Fruit fly (Drosophila melanogaster) whole organism, embryonic: ENCODE results near the gene LPCAT.

Experiments
- Aef1 ChIP-seq: fragments of 200-800 bp; sonication (Bioruptor generic); IDR thresholded peaks from 3 replicates; pipeline ENCODE4 v1.3.6; 2022; ENCODE audit warnings: missing biosample characterization, missing genetic modification characterization
- CG10431 ChIP-seq: fragments of 200-800 bp; sonication (Bioruptor generic); optimal IDR thresholded peaks from 3 replicates; lab custom pipeline; 2018; ENCODE audit warnings: missing biosample characterization, mild to moderate bottlenecking, missing genetic modification characterization
- CG10959 ChIP-seq: fragments of 200-800 bp; sonication (Bioruptor generic); IDR thresholded peaks from 2 replicates; pipeline ENCODE4 v1.3.6; 2022; ENCODE audit warnings: missing biosample characterization, missing genetic modification characterization
- CG11695 ChIP-seq: fragments of 200-800 bp; sonication (Bioruptor generic); IDR thresholded peaks from 3 replicates; pipeline ENCODE4 v1.3.6; 2022; ENCODE audit warnings: missing biosample characterization, missing genetic modification characterization
- CG14965 ChIP-seq: fragments of 200-800 bp; sonication (Bioruptor generic); optimal IDR thresholded peaks from 2 replicates; lab custom pipeline; 2016; ENCODE audit warnings: missing biosample characterization, missing genetic modification characterization, borderline replicate concordance
- CG16863 ChIP-seq: fragments of 200-800 bp; sonication (Bioruptor generic); optimal IDR thresholded peaks from 3 replicates; lab custom pipeline; 2016; ENCODE audit warnings: missing biosample characterization, missing genetic modification characterization
- CG17829 ChIP-seq: fragments of 200-800 bp; optimal IDR thresholded peaks from 2 replicates; lab custom pipeline; 2019; ENCODE audit warnings: missing biosample characterization, mild to moderate bottlenecking, missing genetic modification characterization, moderate library complexity
- CG1832 ChIP-seq: fragments of 200-800 bp; sonication (Bioruptor generic); optimal IDR thresholded peaks from 2 replicates; lab custom pipeline; 2017; ENCODE audit warnings: missing biosample characterization, mild to moderate bottlenecking, missing genetic modification characterization, inconsistent platforms
- CG2889 ChIP-seq: fragments of 200-800 bp; sonication (Bioruptor generic); IDR thresholded peaks from 3 replicates; pipeline ENCODE4 v1.3.6; 2022; ENCODE audit warnings: missing biosample characterization, missing genetic modification characterization
- CG31224 ChIP-seq: fragments of 200-800 bp; sonication (Bioruptor generic); IDR thresholded peaks from 2 replicates; pipeline ENCODE4 v1.3.6; 2022; ENCODE audit warnings: missing biosample characterization, missing genetic modification characterization
- CG3281 ChIP-seq: fragments of 200-800 bp; sonication (Bioruptor generic); optimal IDR thresholded peaks from 3 replicates; lab custom pipeline; 2017; ENCODE audit warnings: missing biosample characterization, mild to moderate bottlenecking, missing genetic modification characterization
- CG3995 ChIP-seq: fragments of 200-800 bp; sonication (Bioruptor generic); optimal IDR thresholded peaks from 3 replicates; lab custom pipeline; 2016; ENCODE audit warnings: missing biosample characterization, missing genetic modification characterization
- CG4707 ChIP-seq: fragments of 200-800 bp; sonication (Bioruptor generic); optimal IDR thresholded peaks from 2 replicates; lab custom pipeline; 2018; ENCODE audit warnings: missing biosample characterization, mild to moderate bottlenecking, missing genetic modification characterization, moderate library complexity
- CG5245 ChIP-seq: fragments of 200-800 bp; sonication (Bioruptor generic); optimal IDR thresholded peaks from 3 replicates; lab custom pipeline; 2016; ENCODE audit warnings: missing biosample characterization, missing genetic modification characterization
- CG9215 ChIP-seq: fragments of 200-800 bp; sonication (Bioruptor generic); IDR thresholded peaks from 2 replicates; pipeline ENCODE4 v1.3.6; 2022; ENCODE audit warnings: missing biosample characterization, missing genetic modification characterization
- CTCF ChIP-seq: fragments of 200-800 bp; sonication (Bioruptor generic); optimal IDR thresholded peaks from 2 replicates; lab custom pipeline; 2017; ENCODE audit warnings: missing biosample characterization, mild to moderate bottlenecking, missing genetic modification characterization, moderate library complexity
- Dp ChIP-seq: fragments of 200-800 bp; sonication (Bioruptor generic); optimal IDR thresholded peaks from 2 replicates; lab custom pipeline; 2018; ENCODE audit warnings: missing biosample characterization, mild to moderate bottlenecking, missing genetic modification characterization, moderate library complexity
- H15 ChIP-seq: fragments of 200-800 bp; sonication (Bioruptor generic); IDR thresholded peaks from 3 replicates; pipeline ENCODE4 v1.3.6; 2022; ENCODE audit warnings: missing biosample characterization, missing genetic modification characterization
- Hmr ChIP-seq: fragments of 200-800 bp; sonication (Bioruptor generic); optimal IDR thresholded peaks from 3 replicates; lab custom pipeline; 2017; ENCODE audit warnings: mild to moderate bottlenecking, missing biosample characterization, missing genetic modification reagents, missing genetic modification characterization
- MESR4 ChIP-seq: fragments of 200-800 bp; sonication (Bioruptor generic); optimal IDR thresholded peaks from 2 replicates; lab custom pipeline; 2018; ENCODE audit warnings: missing biosample characterization, mild to moderate bottlenecking, missing genetic modification characterization, moderate library complexity
- MTF-1 ChIP-seq: fragments of 200-800 bp; sonication (Bioruptor generic); optimal IDR thresholded peaks from 2 replicates; lab custom pipeline; 2018; ENCODE audit warnings: missing biosample characterization, mild to moderate bottlenecking, missing genetic modification characterization, borderline replicate concordance
- Mad ChIP-seq: fragments of 200-800 bp; sonication (Bioruptor generic); optimal IDR thresholded peaks from 2 replicates; lab custom pipeline; 2016; ENCODE audit warnings: missing biosample characterization, missing genetic modification characterization
- Max ChIP-seq: fragments of 200-800 bp; sonication (Bioruptor generic); optimal IDR thresholded peaks from 2 replicates; lab custom pipeline; 2016; ENCODE audit warnings: missing biosample characterization, mild to moderate bottlenecking, missing genetic modification characterization
- Meics ChIP-seq: fragments of 200-800 bp; sonication (Bioruptor generic); optimal IDR thresholded peaks from 2 replicates; lab custom pipeline; 2017; ENCODE audit warnings: missing biosample characterization, mild to moderate bottlenecking, missing genetic modification characterization
- Nf-YC ChIP-seq: fragments of 200-800 bp; optimal IDR thresholded peaks from 3 replicates; lab custom pipeline; 2019; ENCODE audit warnings: missing biosample characterization, mild to moderate bottlenecking, missing genetic modification characterization, moderate library complexity
- Rx ChIP-seq: fragments of 200-800 bp; sonication (Bioruptor generic); IDR thresholded peaks from 2 replicates; pipeline ENCODE4 v1.3.6; 2022; ENCODE audit warnings: missing biosample characterization, missing genetic modification characterization
- Sry-δ ChIP-seq: fragments of 200-800 bp; sonication (Bioruptor generic); optimal IDR thresholded peaks from 2 replicates; lab custom pipeline; 2016; ENCODE audit warnings: missing biosample characterization, missing genetic modification characterization
- bigmax ChIP-seq: fragments of 200-800 bp; sonication (Bioruptor generic); optimal IDR thresholded peaks from 2 replicates; lab custom pipeline; 2018; ENCODE audit warnings: missing biosample characterization, mild to moderate bottlenecking, missing genetic modification characterization
- chinmo ChIP-seq: fragments of 200-800 bp; sonication (Bioruptor generic); IDR thresholded peaks from 4 replicates; pipeline ENCODE4 v1.3.6; 2022; ENCODE audit warnings: missing biosample characterization, missing genetic modification characterization; ENCODE audit not compliant: partially characterized antibody
- crc ChIP-seq: fragments of 200-800 bp; sonication (Bioruptor generic); optimal IDR thresholded peaks from 2 replicates; lab custom pipeline; 2016; ENCODE audit warnings: missing biosample characterization, missing genetic modification characterization
- cwo ChIP-seq: fragments of 200-800 bp; sonication (Bioruptor generic); optimal IDR thresholded peaks from 3 replicates; lab custom pipeline; 2017; ENCODE audit warnings: missing biosample characterization, missing genetic modification characterization, mild to moderate bottlenecking, moderate library complexity, missing genetic modification reagents
- danr ChIP-seq: fragments of 200-800 bp; sonication (Bioruptor generic); IDR thresholded peaks from 2 replicates; pipeline ENCODE4 v1.3.6; 2022; ENCODE audit warnings: missing biosample characterization, missing genetic modification characterization
- dimm ChIP-seq: fragments of 200-800 bp; sonication (Bioruptor generic); IDR thresholded peaks from 2 replicates; pipeline ENCODE4 v1.3.6; 2022; ENCODE audit warnings: missing biosample characterization, missing genetic modification characterization
- dm ChIP-seq: fragments of 200-800 bp; sonication (Bioruptor generic); optimal IDR thresholded peaks from 3 replicates; lab custom pipeline; 2016; ENCODE audit warnings: missing biosample characterization, missing genetic modification characterization
- dmrt11E ChIP-seq: fragments of 200-800 bp; sonication (Bioruptor generic); optimal IDR thresholded peaks from 3 replicates; lab custom pipeline; 2018; ENCODE audit warnings: missing biosample characterization, mild to moderate bottlenecking, missing genetic modification characterization, moderate library complexity
- dmrt99B ChIP-seq: fragments of 200-800 bp; sonication (Bioruptor generic); optimal IDR thresholded peaks from 2 replicates; lab custom pipeline; 2018; ENCODE audit warnings: missing biosample characterization, mild to moderate bottlenecking, missing genetic modification characterization, moderate library complexity
- esg ChIP-seq: fragments of 200-800 bp; sonication (Bioruptor generic); conservative IDR thresholded peaks from 2 replicates; pipeline ENCODE4 v1.3.6; 2022; ENCODE audit warnings: missing biosample characterization, missing genetic modification characterization
- fd96Cb ChIP-seq: fragments of 200-800 bp; sonication (Bioruptor generic); optimal IDR thresholded peaks from 2 replicates; lab custom pipeline; 2018; ENCODE audit warnings: missing biosample characterization, mild to moderate bottlenecking, missing genetic modification characterization, moderate library complexity
- h ChIP-seq: fragments of >200 bp; optimal IDR thresholded peaks from 2 replicates; lab custom pipeline; 2017
- hb ChIP-seq: fragments of 200-800 bp; sonication (Bioruptor generic); IDR thresholded peaks from 3 replicates; pipeline ENCODE4 v1.3.6; 2022; ENCODE audit warnings: missing biosample characterization, missing genetic modification characterization; ENCODE audit not compliant: partially characterized antibody
- klu ChIP-seq: fragments of 200-800 bp; sonication (Bioruptor generic); IDR thresholded peaks from 2 replicates; pipeline ENCODE4 v1.3.6; 2022; ENCODE audit warnings: missing biosample characterization, missing genetic modification characterization
- lbe ChIP-seq: fragments of 200-800 bp; sonication (Bioruptor generic); optimal IDR thresholded peaks from 2 replicates; lab custom pipeline; 2016; ENCODE audit warnings: missing biosample characterization, mild to moderate bottlenecking, missing genetic modification characterization
- lov ChIP-seq, 2 experiments: fragments of 200-800 bp in 1 of 2; fragments of >200 bp in 1 of 2; sonication (Bioruptor generic) in 1 of 2; IDR thresholded peaks in 1 of 2; optimal IDR thresholded peaks in 1 of 2; 2 replicates in 1 of 2; 3 replicates in 1 of 2; pipeline versions ENCODE4 v1.3.6 to Lab custom; 2017 to 2022; ENCODE audit warnings: missing biosample characterization in 1 of 2, missing genetic modification characterization in 1 of 2
- mirr ChIP-seq: fragments of 200-800 bp; sonication (Bioruptor generic); optimal IDR thresholded peaks from 3 replicates; lab custom pipeline; 2018; ENCODE audit warnings: missing biosample characterization, mild to moderate bottlenecking, missing genetic modification characterization
- nau ChIP-seq: fragments of 200-800 bp; sonication (Bioruptor generic); optimal IDR thresholded peaks from 3 replicates; lab custom pipeline; 2017; ENCODE audit warnings: missing biosample characterization, mild to moderate bottlenecking, missing genetic modification characterization, missing genetic modification reagents
- nerfin-2 ChIP-seq: fragments of 200-800 bp; sonication (Bioruptor generic); IDR thresholded peaks from 2 replicates; pipeline ENCODE4 v1.3.6; 2022; ENCODE audit warnings: missing biosample characterization, missing genetic modification characterization; ENCODE audit not compliant: partially characterized antibody
- odd ChIP-seq: fragments of 200-800 bp; sonication (Bioruptor generic); optimal IDR thresholded peaks from 2 replicates; lab custom pipeline; 2017; ENCODE audit warnings: missing biosample characterization, mild to moderate bottlenecking, missing genetic modification characterization
- sd ChIP-seq: fragments of 200-800 bp; sonication (Bioruptor generic); optimal IDR thresholded peaks from 3 replicates; lab custom pipeline; 2018; ENCODE audit warnings: missing biosample characterization, mild to moderate bottlenecking, missing genetic modification characterization, moderate library complexity
- sens ChIP-seq: fragments of 200-800 bp; sonication (Bioruptor generic); peaks from one replicate; lab custom pipeline; 2016; ENCODE audit warnings: missing biosample characterization, missing genetic modification characterization
- sna ChIP-seq: fragments of 200-800 bp; sonication (Bioruptor generic); IDR thresholded peaks from 2 replicates; pipeline ENCODE4 v1.3.6; 2022; ENCODE audit warnings: missing biosample characterization, missing genetic modification characterization; ENCODE audit not compliant: partially characterized antibody
- so ChIP-seq: fragments of 200-800 bp; sonication (Bioruptor generic); IDR thresholded peaks from 3 replicates; pipeline ENCODE4 v1.3.6; 2022; ENCODE audit warnings: missing biosample characterization, missing genetic modification characterization
- toy ChIP-seq: fragments of 200-800 bp; sonication (Bioruptor generic); IDR thresholded peaks from 2 replicates; pipeline ENCODE4 v1.3.6; 2022; ENCODE audit warnings: missing biosample characterization, missing genetic modification characterization

Gene LPCAT

dm6 chrX:9589928-9590327 is 10.1 kb upstream of the LPCAT start (continued):
- TF ChIP-seq mirr (GFP tag; lab: Kevin White, UChicago) (no peak), lbe (GFP tag; lab: Kevin White, UChicago) (peak; percentile 31), Sry-δ (GFP tag; lab: Kevin White, UChicago) (no peak), Max (no peak), Mad (GFP tag; lab: Kevin White, UChicago) (no peak), CG31224 (GFP tag; lab: Robert Waterston, UW) (no peak), CG16863 (no peak), nerfin-2 (GFP tag; lab: Robert Waterston, UW) (no peak), klu (GFP tag; lab: Robert Waterston, UW) (no peak), danr (GFP tag; lab: Robert Waterston, UW) (no peak), nau (GFP tag; lab: Kevin White, UChicago) (peak; percentile 4), Rx (no peak), CG10431 (GFP tag; lab: Kevin White, UChicago) (no peak), CG4707 (peak; percentile 5), CG10959 (GFP tag; lab: Robert Waterston, UW) (no peak), CG2889 (GFP tag; lab: Robert Waterston, UW) (no peak), CG3281 (peak; percentile 56), CG9215 (GFP tag; lab: Robert Waterston, UW) (no peak; the same call in 1 of the 2 replicates), h (lab: Kevin White, UChicago) (no peak), bigmax (GFP tag; lab: Kevin White, UChicago) (no peak), CG5245 (GFP tag; lab: Kevin White, UChicago) (no peak), Hmr (GFP tag; lab: Kevin White, UChicago) (peak; percentile 30), CTCF (GFP tag; lab: Kevin White, UChicago) (no peak), dm (GFP tag; lab: Kevin White, UChicago) (no peak), CG3995 (GFP tag; lab: Kevin White, UChicago) (no peak), sd (no peak), toy (GFP tag; lab: Robert Waterston, UW) (no peak), sens (GFP tag; lab: Kevin White, UChicago) (peak; percentile 43), hb (no peak), H15 (GFP tag; lab: Robert Waterston, UW) (0 out of 3 replicates have a peak, but pooled peaks have one; percentile 43), Dp (GFP tag; lab: Kevin White, UChicago) (no peak), Aef1 (GFP tag; lab: Robert Waterston, UW) (no peak), dmrt11E (no peak), odd (peak; percentile 36), Meics (GFP tag; lab: Kevin White, UChicago) (peak; percentile 53), Nf-YC (tag; lab: Kevin White, UChicago) (peak; percentile 39), dmrt99B (tag; lab: Kevin White, UChicago) (peak; percentile 72), so (GFP tag; lab: Robert Waterston, UW) (no peak), fd96Cb (tag; lab: Kevin White, UChicago) (peak; percentile 47), chinmo (GFP tag; lab: Robert Waterston, UW) (no peak), CG14965 (GFP tag; lab: Kevin White, UChicago) (no peak), crc (GFP tag; lab: Kevin White, UChicago) (no peak), lov (optimal IDR thresholded peaks at IDR 0.05; lab: Kevin White, UChicago) (no peak), lov (GFP tag; IDR thresholded peaks at IDR 0.05; lab: Robert Waterston, UW) (no peak), sna (GFP tag; lab: Robert Waterston, UW) (no peak), esg (GFP tag; lab: Robert Waterston, UW) (peak; percentile 29; the same call in 1 of the 2 replicates), CG11695 (peak; percentile 54; the same call in 2 of the 3 replicates), cwo (GFP tag; lab: Kevin White, UChicago) (peak; percentile 31), CG1832 (GFP tag; lab: Kevin White, UChicago) (no peak), MESR4 (no peak), MTF-1 (GFP tag; lab: Kevin White, UChicago) (no peak), CG17829 (tag; lab: Kevin White, UChicago) (peak; percentile 26), dimm (no peak)
